Worm (Caenorhabditis elegans) whole organism, L1 larva: ENCODE data around the gene dpy-4.
"Not testable (repeated sequence)": the region's sequence is repeated elsewhere in the genome, so short reads cannot be mapped to it uniquely, and the experiment has no call there.

ENCODE experiments used
- C04F5.9 ChIP-seq: sonication (generic microtip); optimal IDR thresholded peaks from 2 replicates; lab custom pipeline; 2016; ENCODE audit warnings: missing genetic modification characterization, missing compliant biosample characterization
- ceh-63 ChIP-seq: fragments of 200-800 bp; sonication (Bioruptor generic); optimal IDR thresholded peaks from 2 replicates; lab custom pipeline; 2018; ENCODE audit warnings: mild to moderate bottlenecking, missing genetic modification characterization, missing compliant biosample characterization
- ceh-82 ChIP-seq, 3 experiments: fragments of 150-350 bp in 1 of 3; sonication (generic microtip) in 2 of 3; optimal IDR thresholded peaks; 2 replicates each; lab custom pipeline; 2014 to 2017; ENCODE audit warnings: missing biosample characterization in 3 of 3, missing genetic modification characterization in 3 of 3
- fos-1 ChIP-seq: fragments of 150-350 bp; optimal IDR thresholded peaks from 2 replicates; lab custom pipeline; 2014; ENCODE audit warnings: missing biosample characterization, missing genetic modification characterization
- lsy-2 ChIP-seq, 2 experiments: fragments of 150-350 bp; optimal IDR thresholded peaks; 2 replicates each; lab custom pipeline; 2014; ENCODE audit warnings: missing biosample characterization in 2 of 2, missing genetic modification characterization in 2 of 2
- nhr-77 ChIP-seq: fragments of 150-350 bp; optimal IDR thresholded peaks from 2 replicates; lab custom pipeline; 2014; ENCODE audit warnings: missing biosample characterization, missing genetic modification characterization
- pqm-1 ChIP-seq: sonication (generic microtip); optimal IDR thresholded peaks from 3 replicates; lab custom pipeline; 2017; ENCODE audit warnings: missing biosample characterization, missing genetic modification characterization
- snpc-4 ChIP-seq: fragments of 150-350 bp; optimal IDR thresholded peaks from 2 replicates; lab custom pipeline; 2014; ENCODE audit warnings: missing biosample characterization, missing genetic modification characterization
- ztf-11 ChIP-seq, 2 experiments: sonication (generic microtip); optimal IDR thresholded peaks; 2 replicates each; lab custom pipeline; 2016 to 2017; ENCODE audit warnings: missing genetic modification characterization in 2 of 2, missing biosample characterization in 1 of 2, missing compliant biosample characterization in 1 of 2

- TF ChIP-seq C04F5.9 (tag; lab: Kevin White, UChicago); ceh-63; nhr-77 (tag; lab: Kevin White, UChicago); ztf-11 (tag; optimal IDR thresholded peaks at IDR 0.05; lab: Kevin White, UChicago); ceh-82 (tag; optimal IDR thresholded peaks at IDR 0.05; lab: Kevin White, UChicago); lsy-2 (tag; optimal IDR thresholded peaks at IDR 0.05; lab: Kevin White, UChicago); fos-1 (tag; lab: Kevin White, UChicago); snpc-4 (tag; lab: Kevin White, UChicago); pqm-1: not testable (repeated sequence)
Observed at ce11 chrIV:14938596-14938995, 48.0 kb downstream of the dpy-4 start, which contains the start of gene Y57G11C.30.
